Fruit fly (Drosophila melanogaster): ENCODE results near the gene Toll-6.

The Toll-6 gene

dm6 chr3L:15354763-15355162, 18.3 kb downstream of the Toll-6 start (continued):
- TF ChIP-seq CG3281 (GFP tag; optimal IDR thresholded peaks at IDR 0.05) (no peak), CG4854 (GFP tag; optimal IDR thresholded peaks at IDR 0.05) (no peak), Blimp-1 (GFP tag; optimal IDR thresholded peaks at IDR 0.05) (no peak), nerfin-1 (tag; optimal IDR thresholded peaks at IDR 0.05) (peak; percentile 44), CG2199 (GFP tag; IDR thresholded peaks at IDR 0.05) (0 out of 3 replicates have a peak, but pooled peaks have one; percentile 22), Opbp (GFP tag; IDR thresholded peaks at IDR 0.05; ENCODE audit: partially characterized antibody) (no peak), CG10209 (GFP tag; optimal IDR thresholded peaks at IDR 0.05) (no peak), CG10979 (tag; optimal IDR thresholded peaks at IDR 0.05) (no peak), CG18011 (GFP tag; optimal IDR thresholded peaks at IDR 0.05) (no peak), twi (tag; optimal IDR thresholded peaks at IDR 0.05) (peak; percentile 67), chn (GFP tag; optimal IDR thresholded peaks at IDR 0.05) (no peak), CG9932 (GFP tag; IDR thresholded peaks at IDR 0.05) (no peak), CG13123 (GFP tag; optimal IDR thresholded peaks at IDR 0.05) (no peak), zen2 (GFP tag; IDR thresholded peaks at IDR 0.05; ENCODE audit: partially characterized antibody) (no peak), seq (GFP tag; IDR thresholded peaks at IDR 0.05) (0 out of 2 replicates have a peak, but pooled peaks have one; percentile 25), Awh (GFP tag; IDR thresholded peaks at IDR 0.05) (0 out of 2 replicates have a peak, but pooled peaks have one; percentile 39), CG7357 (GFP tag; IDR thresholded peaks at IDR 0.05) (no peak), pros (GFP tag; optimal IDR thresholded peaks at IDR 0.05) (peak; percentile 94), CG4617 (GFP tag; optimal IDR thresholded peaks at IDR 0.05; ENCODE audit: borderline replicate concordance) (no peak), CG12155 (GFP tag; optimal IDR thresholded peaks at IDR 0.05) (no peak), C15 (GFP tag; IDR thresholded peaks at IDR 0.05) (no peak), ap (GFP tag; IDR thresholded peaks at IDR 0.05) (no peak)

dm6 chr3L:15357471-15357870, 21.0 kb downstream of the Toll-6 start:
- TF ChIP-seq Ptx1 (GFP tag; IDR thresholded peaks at IDR 0.05) (no peak), Side (GFP tag; optimal IDR thresholded peaks at IDR 0.05) (no peak), CG11504 (tag; optimal IDR thresholded peaks at IDR 0.05) (no peak), Atf3 (GFP tag; optimal IDR thresholded peaks at IDR 0.05) (no peak), ab (GFP tag; optimal IDR thresholded peaks at IDR 0.05) (no peak), pzg (GFP tag; optimal IDR thresholded peaks at IDR 0.05) (no peak), Ets65A (GFP tag) (peak; percentile 76), CG17802 (tag; optimal IDR thresholded peaks at IDR 0.05) (no peak), CG6791 (GFP tag; IDR thresholded peaks at IDR 0.05; ENCODE audit: partially characterized antibody) (no peak), phol (tag; optimal IDR thresholded peaks at IDR 0.05) (peak; percentile 3), CG14860 (GFP tag; IDR thresholded peaks at IDR 0.05; ENCODE audit: partially characterized antibody) (0 out of 3 replicates have a peak, but pooled peaks have one; percentile 39), br (optimal IDR thresholded peaks at IDR 0.05) (no peak), CG16779 (GFP tag; IDR thresholded peaks at IDR 0.05) (no peak), stwl (tag; optimal IDR thresholded peaks at IDR 0.05) (peak; percentile 96), CG12744 (GFP tag; optimal IDR thresholded peaks at IDR 0.05) (no peak)

dm6 chr3L:15366310-15366709, 29.8 kb downstream of the Toll-6 start:
- no peak for TF ChIP-seq Fer1 (GFP tag; optimal IDR thresholded peaks at IDR 0.05)
- TF ChIP-seq tio (GFP tag; optimal IDR thresholded peaks at IDR 0.05) = no peak
- peak; percentile 12 for TF ChIP-seq sens (GFP tag)
- TF ChIP-seq Mad (GFP tag; optimal IDR thresholded peaks at IDR 0.05) = no peak
- no peak for TF ChIP-seq Atf3 (GFP tag; optimal IDR thresholded peaks at IDR 0.05)
- TF ChIP-seq CTCF (GFP tag; optimal IDR thresholded peaks at IDR 0.05) = peak; percentile 76
- TF ChIP-seq CG32772 (GFP tag; IDR thresholded peaks at IDR 0.05) = no peak
- no peak for TF ChIP-seq HmgD (GFP tag; optimal IDR thresholded peaks at IDR 0.05)
- TF ChIP-seq CG7372 (GFP tag; IDR thresholded peaks at IDR 0.05) = peak; percentile 49

Data from whole organism, embryonic.